Worm (Caenorhabditis elegans): Measurements from ENCODE around the gene Y53F4B.23.

- TF ChIP-seq W03F9.2 (tag; optimal IDR thresholded peaks at IDR 0.05) (no peak), dao-5 (tag; optimal IDR thresholded peaks at IDR 0.05) (no peak), him-1 (tag; optimal IDR thresholded peaks at IDR 0.05) (no peak)
These were observed 49.5 kb upstream of the Y53F4B.23 start for ce11 chrII:15074760-15075159.

Measured in whole organism, L4/young adult.